Fruit fly (Drosophila melanogaster) whole organism, larva: ENCODE results near the gene Pcyt2.
A peak's percentile ranks its signal among the peaks of the same experiment; 100 is the strongest.

Experiments used
- noc ChIP-seq: fragments of 200-800 bp; sonication (Bioruptor generic); optimal IDR thresholded peaks from 3 replicates; lab custom pipeline; 2019; ENCODE audit warnings: missing biosample characterization, mild to moderate bottlenecking, missing genetic modification characterization, moderate library complexity

Pcyt2 gene

dm6 chr3L:1576489-1577106 is 23.3 kb downstream of the Pcyt2 start, which contains the start of gene CG13917:
CG13917 (plus strand) TSS chr3L:1576699.
- TF ChIP-seq noc (tag; lab: Kevin White, UChicago) = no peak

DNA sequence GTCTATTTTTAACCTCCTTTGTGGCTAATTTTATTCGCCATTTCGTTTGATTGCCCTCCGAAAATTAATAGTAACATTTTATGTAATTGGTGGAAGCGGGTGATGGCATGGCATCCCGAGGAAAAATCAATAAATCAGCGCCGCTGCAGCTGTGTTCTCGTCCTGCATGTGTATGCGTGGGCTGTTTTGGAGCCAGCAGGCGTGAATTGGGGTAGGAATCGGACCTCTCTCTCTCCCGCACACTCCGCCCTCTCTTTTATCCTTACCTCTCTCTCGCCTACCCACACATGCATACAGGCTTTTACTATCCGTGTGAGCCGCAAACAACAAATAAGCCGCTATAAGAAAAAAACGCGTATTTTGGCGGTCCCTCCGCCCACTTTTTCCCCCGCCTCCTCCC is 24.0 kb downstream of the Pcyt2 start:
- TF ChIP-seq noc (tag; lab: Kevin White, UChicago) = no peak

- TF ChIP-seq noc (tag; lab: Kevin White, UChicago) = peak; percentile 64
These were observed 25.2 kb downstream of the Pcyt2 start for dm6 chr3L:1578391-1578948.

- TF ChIP-seq noc (tag; lab: Kevin White, UChicago) = peak; percentile 79
These were observed 26.0 kb downstream of the Pcyt2 start for dm6 chr3L:1579169-1579853.

DNA sequence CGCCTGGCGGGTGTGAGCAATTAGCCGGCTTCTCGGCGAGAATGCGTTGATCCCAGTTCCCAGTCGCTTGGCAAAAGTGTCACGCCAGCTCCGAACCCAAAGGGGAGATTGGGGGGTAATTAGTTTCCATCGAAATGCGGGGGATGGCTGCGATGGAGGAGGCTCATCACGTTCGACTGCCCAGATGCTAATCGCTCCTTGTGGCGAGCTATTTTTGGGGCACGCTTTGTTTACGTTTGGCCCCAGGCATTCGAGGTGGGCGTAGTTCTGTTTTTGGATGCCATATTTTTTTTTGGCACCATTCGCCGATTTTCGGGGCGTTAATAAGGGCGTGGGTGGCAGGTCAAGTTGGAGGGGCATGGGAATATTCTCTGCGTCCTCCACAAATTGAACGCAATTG is 26.9 kb downstream of the Pcyt2 start:
- TF ChIP-seq noc (tag; lab: Kevin White, UChicago) = no peak

DNA sequence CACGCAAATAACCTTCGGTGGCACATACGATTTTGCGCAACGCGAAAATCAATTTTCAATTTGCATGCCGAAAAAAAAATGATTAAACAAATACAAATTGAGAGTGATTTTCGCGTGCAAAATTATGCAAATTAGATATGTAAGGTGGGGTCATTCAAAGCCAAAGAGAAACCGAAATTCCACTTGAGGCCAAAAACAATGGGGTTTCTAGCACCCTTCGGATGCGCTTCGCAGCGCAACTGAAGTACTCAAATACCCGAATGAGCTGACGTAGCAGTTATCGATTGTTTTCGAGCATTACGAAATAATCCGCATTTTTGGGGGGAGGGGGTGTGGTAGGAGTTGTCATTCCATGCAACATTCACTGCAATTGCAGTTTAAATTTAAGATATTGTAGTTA is 27.5 kb downstream of the Pcyt2 start:
- no peak for TF ChIP-seq noc (tag; lab: Kevin White, UChicago)

- TF ChIP-seq noc (tag; lab: Kevin White, UChicago) = no peak
These were observed 30.7 kb downstream of the Pcyt2 start for dm6 chr3L:1584003-1584402.

DNA sequence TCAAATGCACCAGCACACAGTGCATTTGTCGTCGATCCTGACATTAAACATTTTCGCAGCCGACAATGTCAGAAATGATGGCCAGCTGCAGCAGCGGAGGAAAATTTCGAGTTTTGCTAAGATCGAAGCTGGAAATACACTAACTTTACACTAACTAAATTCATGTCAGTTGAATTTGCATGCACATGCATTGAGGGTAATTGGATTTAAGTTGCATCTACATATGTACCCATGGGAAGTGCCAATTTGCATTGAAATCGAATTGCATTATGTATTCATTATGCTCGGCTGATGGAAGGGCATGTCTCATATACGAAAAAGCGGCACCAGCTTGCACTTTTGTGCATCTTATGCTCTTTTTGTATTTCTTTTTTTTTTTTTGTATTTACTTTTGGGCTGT is 31.5 kb downstream of the Pcyt2 start:
- no peak for TF ChIP-seq noc (tag; lab: Kevin White, UChicago)

- peak; percentile 70 for TF ChIP-seq noc (tag; lab: Kevin White, UChicago)
These were observed 33.2 kb downstream of the Pcyt2 start for dm6 chr3L:1586266-1587054.

DNA sequence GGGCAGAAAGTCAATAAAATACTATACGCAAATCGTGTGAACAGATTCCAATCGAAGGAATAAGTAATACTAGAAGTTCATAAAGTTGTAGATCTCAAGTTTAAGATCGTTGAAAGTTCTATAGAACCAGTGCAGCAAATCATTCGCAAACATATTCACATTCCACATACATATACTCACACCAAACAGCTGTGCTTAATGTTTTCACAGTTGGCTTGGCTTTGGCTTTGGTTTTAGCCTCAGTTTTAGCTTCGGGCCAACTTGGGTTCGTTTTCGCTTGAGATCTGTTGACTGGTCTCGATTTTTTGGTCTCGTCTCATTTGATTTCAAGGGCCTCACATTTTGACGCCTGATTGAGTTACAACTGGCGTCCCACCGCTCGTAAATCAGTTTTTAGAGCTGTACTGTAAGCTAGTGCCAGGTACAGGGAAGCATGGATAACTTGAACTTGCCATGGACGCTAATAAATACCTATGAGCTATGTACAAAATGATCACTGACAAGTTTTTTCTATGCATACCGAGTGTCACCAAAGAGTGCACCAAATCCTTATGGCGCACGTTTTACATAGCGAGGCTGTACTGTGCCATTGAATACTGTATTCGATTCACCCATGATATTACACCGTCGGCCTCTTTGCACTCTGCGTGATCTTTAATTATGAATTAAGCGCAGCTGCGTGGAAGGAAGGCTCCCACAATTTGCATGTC is 34.0 kb downstream of the Pcyt2 start:
- TF ChIP-seq noc (tag; lab: Kevin White, UChicago) = peak; percentile 57

- no peak for TF ChIP-seq noc (tag; lab: Kevin White, UChicago)
These were observed 36.9 kb downstream of the Pcyt2 start for dm6 chr3L:1590194-1590593.

DNA sequence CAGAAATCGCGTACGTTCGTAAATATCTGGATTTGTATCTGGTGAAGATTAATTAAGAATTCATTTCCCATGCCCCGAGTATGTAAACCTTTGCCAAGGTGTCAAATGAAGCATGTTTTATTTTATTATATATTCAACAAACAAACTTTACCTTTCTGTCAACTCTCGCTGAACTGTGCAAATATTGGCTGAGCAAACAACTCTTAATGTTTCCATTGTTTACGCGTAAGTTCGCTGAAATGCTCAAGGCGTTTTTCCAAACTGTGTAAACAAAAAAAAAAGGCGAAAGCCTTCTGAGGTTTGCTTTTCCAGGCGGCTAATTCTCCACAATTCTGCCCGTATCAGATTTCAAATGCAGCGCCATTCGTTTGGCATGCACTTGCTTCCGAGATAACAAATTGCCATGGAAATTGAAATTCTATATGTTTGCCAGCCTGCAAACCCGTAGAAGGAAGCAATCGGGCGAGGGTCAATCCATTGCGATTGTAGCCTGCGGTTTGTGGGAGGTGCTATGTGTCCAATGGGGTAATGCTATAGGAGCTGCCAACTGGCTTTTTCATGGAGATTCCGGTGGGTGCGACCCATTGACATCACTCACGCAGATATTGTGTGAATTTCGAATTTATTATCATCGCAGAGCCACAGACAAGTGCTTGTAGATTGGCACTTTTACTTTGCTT is 38.5 kb downstream of the Pcyt2 start:
- TF ChIP-seq noc (tag; lab: Kevin White, UChicago) = peak; percentile 86

DNA sequence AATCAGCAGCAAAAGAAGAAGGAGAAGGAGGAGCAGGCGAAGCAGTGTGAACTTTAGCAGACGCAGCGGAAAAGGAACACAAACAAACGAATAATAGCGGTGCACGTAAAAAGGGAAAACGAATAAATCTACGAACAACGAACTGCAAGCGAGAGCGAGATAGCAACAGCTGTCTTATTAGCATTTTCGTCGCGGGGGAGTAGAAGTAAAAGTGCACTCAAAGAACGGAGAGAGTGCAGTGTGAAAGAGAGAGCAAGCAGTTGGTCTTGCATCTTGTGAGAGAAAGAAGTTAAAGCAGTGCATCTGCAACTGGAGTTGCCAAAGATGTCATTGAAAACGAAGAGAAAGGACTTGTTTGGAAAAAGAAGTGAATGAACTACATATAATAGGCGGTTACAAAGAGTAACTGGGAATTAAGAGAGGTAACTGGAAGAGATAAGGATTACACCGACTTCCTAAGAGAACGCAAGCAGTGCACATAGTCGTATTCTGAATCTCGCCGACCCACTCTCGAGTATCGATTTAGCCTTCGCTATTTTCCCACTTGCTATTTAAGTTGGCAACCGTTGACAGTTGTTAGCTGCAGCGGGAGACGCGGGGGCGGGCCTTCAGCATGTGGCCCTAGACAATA is 39.6 kb downstream of the Pcyt2 start:
- no peak for TF ChIP-seq noc (tag; lab: Kevin White, UChicago)

DNA sequence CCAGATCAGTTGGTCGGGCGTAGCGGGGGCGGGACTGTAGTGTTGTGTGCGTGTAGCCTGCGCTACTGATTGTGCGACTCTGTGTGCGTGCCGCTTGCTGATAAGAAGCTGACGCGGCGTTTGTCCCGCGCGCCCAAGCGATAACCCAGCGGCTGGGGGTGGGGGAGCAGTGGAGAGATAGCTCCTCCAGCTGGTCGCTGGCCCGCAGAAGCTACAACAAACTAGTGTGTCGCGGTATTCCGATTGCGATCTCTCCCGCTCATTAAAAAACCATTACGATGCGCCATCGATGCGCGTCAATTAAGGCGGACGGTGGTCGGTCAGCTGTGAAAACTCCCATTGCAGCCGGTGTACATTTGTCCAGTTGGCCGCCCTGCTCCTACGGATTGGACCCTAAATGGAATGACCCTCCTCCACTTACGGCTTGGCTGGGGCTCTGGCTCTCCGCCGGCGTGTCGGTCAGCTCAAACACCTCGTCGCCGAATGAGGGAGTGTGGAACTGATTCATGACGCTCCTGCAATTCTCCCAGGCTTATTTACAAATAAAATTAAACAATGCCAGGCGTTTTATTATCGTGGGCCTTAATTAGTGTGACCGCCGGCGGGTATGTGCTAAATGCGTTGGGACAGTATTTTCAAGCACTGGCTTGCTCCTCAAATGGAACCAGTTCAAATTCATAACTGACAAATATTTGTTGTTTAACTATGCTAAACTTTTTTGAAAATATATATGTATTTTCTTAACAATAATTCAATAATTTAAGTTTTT is 49.0 kb downstream of the Pcyt2 start, which contains the start of gene CG12104:
Gene CG12104 (minus strand): TSS at position 611 of the 769 bp plus-strand sequence.
- TF ChIP-seq noc (tag; lab: Kevin White, UChicago) = peak; percentile 80
